Fruit fly (Drosophila melanogaster) whole organism, embryonic: ENCODE results near the gene Uba2.

Experiments used
- Atf-2 ChIP-seq: fragments of 200-800 bp; sonication (Bioruptor generic); optimal IDR thresholded peaks from 2 replicates; lab custom pipeline; 2016; ENCODE audit warnings: missing biosample characterization, missing genetic modification characterization
- Atf3 ChIP-seq: fragments of 200-800 bp; sonication (Bioruptor generic); optimal IDR thresholded peaks from 3 replicates; lab custom pipeline; 2016; ENCODE audit warnings: missing biosample characterization, missing genetic modification characterization
- Atf6 ChIP-seq: fragments of 200-800 bp; sonication (Bioruptor generic); IDR thresholded peaks from 2 replicates; pipeline ENCODE4 v1.3.6; 2022; ENCODE audit warnings: missing biosample characterization, missing genetic modification characterization
- CG10147 ChIP-seq: fragments of 200-800 bp; sonication (Bioruptor generic); optimal IDR thresholded peaks from 2 replicates; lab custom pipeline; 2019; ENCODE audit warnings: missing biosample characterization, mild to moderate bottlenecking, missing genetic modification characterization, moderate library complexity
- CG10366 ChIP-seq: fragments of 200-800 bp; sonication (Bioruptor generic); IDR thresholded peaks from 2 replicates; pipeline ENCODE4 v1.3.6; 2022; ENCODE audit warnings: missing biosample characterization, missing genetic modification characterization
- CG11093 ChIP-seq: fragments of 200-800 bp; sonication (Bioruptor generic); IDR thresholded peaks from 3 replicates; pipeline ENCODE4 v1.3.6; 2022; ENCODE audit warnings: missing biosample characterization, missing genetic modification characterization
- CG12219 ChIP-seq: fragments of 200-800 bp; sonication (Bioruptor generic); optimal IDR thresholded peaks from 3 replicates; lab custom pipeline; 2018; ENCODE audit warnings: missing biosample characterization, mild to moderate bottlenecking, missing genetic modification characterization
- CG12236 ChIP-seq: fragments of 200-800 bp; sonication (Bioruptor generic); optimal IDR thresholded peaks from 2 replicates; lab custom pipeline; 2016; ENCODE audit warnings: missing biosample characterization, missing genetic modification characterization
- CG12299 ChIP-seq: fragments of 200-800 bp; sonication (Bioruptor generic); optimal IDR thresholded peaks from 2 replicates; lab custom pipeline; 2018; ENCODE audit warnings: missing biosample characterization, mild to moderate bottlenecking, missing genetic modification characterization
- CG13296 ChIP-seq: fragments of 200-800 bp; sonication (Bioruptor generic); optimal IDR thresholded peaks from 3 replicates; lab custom pipeline; 2018; ENCODE audit warnings: missing biosample characterization, mild to moderate bottlenecking, missing genetic modification characterization
- CG15269 ChIP-seq: fragments of 200-800 bp; sonication (Bioruptor generic); optimal IDR thresholded peaks from 2 replicates; lab custom pipeline; 2018; ENCODE audit warnings: missing biosample characterization, mild to moderate bottlenecking, missing genetic modification characterization, moderate library complexity
- CG15601 ChIP-seq: fragments of 200-800 bp; sonication (Bioruptor generic); optimal IDR thresholded peaks from 3 replicates; lab custom pipeline; 2019; ENCODE audit warnings: missing biosample characterization, mild to moderate bottlenecking, missing genetic modification characterization, moderate library complexity
- CG17328 ChIP-seq: fragments of 200-800 bp; sonication (Bioruptor generic); IDR thresholded peaks from 2 replicates; pipeline ENCODE4 v1.3.6; 2022; ENCODE audit warnings: missing biosample characterization, missing genetic modification characterization
- CG17568 ChIP-seq: fragments of 200-800 bp; sonication (Bioruptor generic); optimal IDR thresholded peaks from 2 replicates; lab custom pipeline; 2018; ENCODE audit warnings: missing biosample characterization, mild to moderate bottlenecking, missing genetic modification characterization, moderate library complexity
- CG30403 ChIP-seq: fragments of 200-800 bp; sonication (Bioruptor generic); optimal IDR thresholded peaks from 3 replicates; lab custom pipeline; 2016; ENCODE audit warnings: missing biosample characterization, missing genetic modification characterization
- CG31441 ChIP-seq: fragments of 200-800 bp; sonication (Bioruptor generic); IDR thresholded peaks from 2 replicates; pipeline ENCODE4 v1.3.6; 2022; ENCODE audit warnings: missing biosample characterization, missing genetic modification characterization
- CG4730 ChIP-seq: fragments of 200-800 bp; sonication (Bioruptor generic); IDR thresholded peaks from 2 replicates; pipeline ENCODE4 v1.3.6; 2022; ENCODE audit warnings: missing biosample characterization, missing genetic modification characterization
- CG7786 ChIP-seq: fragments of 200-800 bp; sonication (Bioruptor generic); optimal IDR thresholded peaks from 2 replicates; lab custom pipeline; 2016; ENCODE audit warnings: missing biosample characterization, missing genetic modification characterization
- CG8290 ChIP-seq, 3 experiments: fragments of 200-800 bp; sonication (Bioruptor generic); optimal IDR thresholded peaks; 2 replicates each; lab custom pipeline; 2016 to 2019; ENCODE audit warnings: missing biosample characterization in 3 of 3, missing genetic modification characterization in 3 of 3, mild to moderate bottlenecking in 2 of 3, moderate library complexity in 1 of 3
- CG8924 ChIP-seq: fragments of 200-800 bp; optimal IDR thresholded peaks from 3 replicates; lab custom pipeline; 2019; ENCODE audit warnings: missing biosample characterization, mild to moderate bottlenecking, missing genetic modification characterization, moderate library complexity
- CG9727 ChIP-seq: fragments of 200-800 bp; sonication (Bioruptor generic); optimal IDR thresholded peaks from 3 replicates; lab custom pipeline; 2017; ENCODE audit warnings: missing biosample characterization, mild to moderate bottlenecking, missing genetic modification characterization
- Gug ChIP-seq: fragments of 200-800 bp; sonication (Bioruptor generic); IDR thresholded peaks from 4 replicates; pipeline ENCODE4 v1.3.6; 2022; ENCODE audit warnings: missing biosample characterization, missing genetic modification characterization
- Hr39 ChIP-seq: fragments of >200 bp; optimal IDR thresholded peaks from 2 replicates; lab custom pipeline; 2017
- Lhr ChIP-seq: fragments of 200-800 bp; sonication (Bioruptor generic); optimal IDR thresholded peaks from 3 replicates; lab custom pipeline; 2017; ENCODE audit warnings: mild to moderate bottlenecking, missing biosample characterization, missing genetic modification reagents, missing genetic modification characterization
- Mad ChIP-seq: fragments of 200-800 bp; sonication (Bioruptor generic); optimal IDR thresholded peaks from 2 replicates; lab custom pipeline; 2016; ENCODE audit warnings: missing biosample characterization, missing genetic modification characterization
- Opbp ChIP-seq: fragments of 200-800 bp; sonication (Bioruptor generic); IDR thresholded peaks from 3 replicates; pipeline ENCODE4 v1.3.6; 2022; ENCODE audit warnings: missing biosample characterization, missing genetic modification characterization; ENCODE audit not compliant: partially characterized antibody
- Sin3A ChIP-seq: fragments of >200 bp; optimal IDR thresholded peaks from 2 replicates; lab custom pipeline; 2018
- al ChIP-seq: fragments of 200-800 bp; sonication (Bioruptor generic); IDR thresholded peaks from 2 replicates; pipeline ENCODE4 v1.3.6; 2022; ENCODE audit warnings: missing biosample characterization, missing genetic modification characterization
- ash1 ChIP-seq: fragments of 200-800 bp; sonication (Bioruptor generic); optimal IDR thresholded peaks from 2 replicates; lab custom pipeline; 2018; ENCODE audit warnings: missing biosample characterization, mild to moderate bottlenecking, missing genetic modification characterization
- chn ChIP-seq: fragments of 200-800 bp; sonication (Bioruptor generic); optimal IDR thresholded peaks from 2 replicates; lab custom pipeline; 2016; ENCODE audit warnings: missing biosample characterization, missing genetic modification characterization
- emc ChIP-seq: fragments of 200-800 bp; sonication (Bioruptor generic); optimal IDR thresholded peaks from 2 replicates; lab custom pipeline; 2016; ENCODE audit warnings: missing biosample characterization, missing genetic modification characterization
- fd96Cb ChIP-seq: fragments of 200-800 bp; sonication (Bioruptor generic); optimal IDR thresholded peaks from 2 replicates; lab custom pipeline; 2018; ENCODE audit warnings: missing biosample characterization, mild to moderate bottlenecking, missing genetic modification characterization, moderate library complexity
- gem ChIP-seq: fragments of 200-800 bp; sonication (Bioruptor generic); optimal IDR thresholded peaks from 2 replicates; lab custom pipeline; 2019; ENCODE audit warnings: missing biosample characterization, mild to moderate bottlenecking, missing genetic modification characterization, moderate library complexity
- grau ChIP-seq: fragments of 200-800 bp; optimal IDR thresholded peaks from 3 replicates; lab custom pipeline; 2019; ENCODE audit warnings: missing biosample characterization, mild to moderate bottlenecking, missing genetic modification characterization, moderate library complexity
- her ChIP-seq: fragments of 200-800 bp; sonication (Bioruptor generic); optimal IDR thresholded peaks from 2 replicates; lab custom pipeline; 2016; ENCODE audit warnings: missing biosample characterization, missing genetic modification characterization
- inv ChIP-seq: fragments of 200-800 bp; sonication (Bioruptor generic); IDR thresholded peaks from 2 replicates; pipeline ENCODE4 v1.3.6; 2022; ENCODE audit warnings: missing biosample characterization, missing genetic modification characterization; ENCODE audit not compliant: partially characterized antibody
- jing ChIP-seq: fragments of 200-800 bp; sonication (Bioruptor generic); optimal IDR thresholded peaks from 2 replicates; lab custom pipeline; 2018; ENCODE audit warnings: missing biosample characterization, mild to moderate bottlenecking, missing genetic modification characterization
- lbe ChIP-seq: fragments of 200-800 bp; sonication (Bioruptor generic); optimal IDR thresholded peaks from 2 replicates; lab custom pipeline; 2016; ENCODE audit warnings: missing biosample characterization, mild to moderate bottlenecking, missing genetic modification characterization
- nom ChIP-seq: fragments of 200-800 bp; sonication (Bioruptor generic); optimal IDR thresholded peaks from 2 replicates; lab custom pipeline; 2017; ENCODE audit warnings: missing biosample characterization, missing genetic modification characterization, mild to moderate bottlenecking, moderate library complexity, missing genetic modification reagents
- prd ChIP-seq, 3 experiments: fragments of >200 bp in 2 of 3; fragments of 200-800 bp in 1 of 3; sonication (Bioruptor generic) in 1 of 3; optimal IDR thresholded peaks in 2 of 3; IDR thresholded peaks in 1 of 3; 2 replicates in 2 of 3; 3 replicates in 1 of 3; pipeline versions ENCODE4 v1.3.6 to Lab custom; 2017 to 2022; ENCODE audit warnings: missing biosample characterization in 1 of 3, missing genetic modification characterization in 1 of 3
- pzg ChIP-seq: fragments of 200-800 bp; sonication (Bioruptor generic); optimal IDR thresholded peaks from 3 replicates; lab custom pipeline; 2018; ENCODE audit warnings: missing biosample characterization, mild to moderate bottlenecking, missing genetic modification characterization, moderate library complexity
- rib ChIP-seq: fragments of 200-800 bp; sonication (Bioruptor generic); IDR thresholded peaks from 2 replicates; pipeline ENCODE4 v1.3.6; 2022; ENCODE audit warnings: missing biosample characterization, missing genetic modification characterization
- scrt ChIP-seq: fragments of 200-800 bp; sonication (Bioruptor generic); optimal IDR thresholded peaks from 2 replicates; lab custom pipeline; 2018; ENCODE audit warnings: missing biosample characterization, mild to moderate bottlenecking, missing genetic modification characterization, moderate library complexity
- shn ChIP-seq: fragments of 200-800 bp; sonication (Bioruptor generic); optimal IDR thresholded peaks from 3 replicates; lab custom pipeline; 2016; ENCODE audit warnings: missing biosample characterization, missing genetic modification characterization
- sisA ChIP-seq: fragments of 200-800 bp; sonication (Bioruptor generic); IDR thresholded peaks from 2 replicates; pipeline ENCODE4 v1.3.6; 2022; ENCODE audit warnings: missing biosample characterization, missing genetic modification characterization
- so ChIP-seq: fragments of 200-800 bp; sonication (Bioruptor generic); IDR thresholded peaks from 3 replicates; pipeline ENCODE4 v1.3.6; 2022; ENCODE audit warnings: missing biosample characterization, missing genetic modification characterization
- stwl ChIP-seq: fragments of 200-800 bp; sonication (Bioruptor generic); optimal IDR thresholded peaks from 3 replicates; lab custom pipeline; 2018; ENCODE audit warnings: missing biosample characterization, mild to moderate bottlenecking, missing genetic modification characterization, moderate library complexity
- tup ChIP-seq: fragments of 200-800 bp; sonication (Bioruptor generic); optimal IDR thresholded peaks from 2 replicates; lab custom pipeline; 2016; ENCODE audit warnings: missing biosample characterization, mild to moderate bottlenecking, missing genetic modification characterization, moderate library complexity
- vnd ChIP-seq: fragments of 200-800 bp; sonication (Bioruptor generic); IDR thresholded peaks from 3 replicates; pipeline ENCODE4 v1.3.6; 2022; ENCODE audit warnings: missing biosample characterization, missing genetic modification characterization; ENCODE audit not compliant: partially characterized antibody

Gene Uba2

DNA sequence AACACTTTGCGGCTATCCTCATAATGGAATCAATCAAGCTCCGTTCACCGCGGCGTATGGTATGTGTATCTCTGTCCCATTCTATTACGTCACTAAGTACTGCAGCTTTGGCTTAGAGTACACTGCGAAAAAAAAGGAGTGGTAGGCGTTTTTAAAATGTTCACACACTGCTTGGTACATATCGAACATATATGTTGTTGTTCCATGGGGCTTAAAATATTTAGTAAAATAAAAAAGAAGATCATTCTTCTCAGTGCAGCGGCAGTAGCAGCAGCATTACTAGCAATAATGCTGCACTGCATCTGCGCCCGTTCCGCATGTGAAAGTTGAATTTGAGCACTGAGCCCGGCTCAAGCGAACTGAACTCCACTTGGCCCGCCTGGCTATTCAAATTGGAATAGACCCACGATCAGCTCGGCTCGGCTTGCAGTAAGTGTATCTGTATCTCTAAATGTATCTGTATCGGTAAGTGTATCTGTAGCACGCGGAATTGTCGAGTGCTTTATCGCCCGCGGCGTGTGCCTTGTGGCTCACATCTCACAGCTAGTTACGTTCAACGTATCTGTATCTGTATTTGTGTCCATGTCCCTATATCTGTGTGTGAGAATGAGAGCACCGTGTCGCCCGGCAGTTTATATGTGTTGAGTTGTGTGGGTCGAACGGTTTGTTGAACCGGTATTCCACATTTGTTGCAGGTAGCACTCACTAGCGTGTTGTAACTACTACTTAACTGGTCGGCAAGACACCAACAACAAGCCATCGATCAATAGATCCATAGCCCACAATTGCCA, 25.8 kb upstream of the Uba2 start (continued):
- TF ChIP-seq Mad (GFP tag; lab: Kevin White, UChicago) (peak; percentile 42), scrt (GFP tag; lab: Kevin White, UChicago) (peak; percentile 32), CG17328 (GFP tag; lab: Robert Waterston, UW) (peak; percentile 63), prd (optimal IDR thresholded peaks at IDR 0.05; lab: Kevin White, UChicago) (no peak), prd (GFP tag; IDR thresholded peaks at IDR 0.05; lab: Robert Waterston, UW) (peak; percentile 68; the same call in 1 of the 3 replicates), fd96Cb (tag; lab: Kevin White, UChicago) (peak; percentile 63), CG15269 (tag; lab: Kevin White, UChicago) (peak; percentile 56), CG15601 (no peak), ash1 (GFP tag; lab: Kevin White, UChicago) (no peak), CG12299 (tag; lab: Kevin White, UChicago) (no peak), jing (GFP tag; lab: Kevin White, UChicago) (peak; percentile 65), CG13296 (peak; percentile 10), CG9727 (GFP tag; lab: Kevin White, UChicago) (peak; percentile 36), Atf-2 (peak; percentile 37), nom (no peak), CG11093 (peak; percentile 26; the same call in 1 of the 3 replicates), so (GFP tag; lab: Robert Waterston, UW) (peak; percentile 65; the same call in 1 of the 3 replicates), CG8290 (GFP tag; optimal IDR thresholded peaks at IDR 0.05; lab: Kevin White, UChicago) (no peak), CG8290 (tag; optimal IDR thresholded peaks at IDR 0.05; lab: Kevin White, UChicago) (no peak), chn (GFP tag; lab: Kevin White, UChicago) (no peak), vnd (GFP tag; lab: Robert Waterston, UW) (no peak), grau (tag; lab: Kevin White, UChicago) (peak; percentile 56), al (GFP tag; lab: Robert Waterston, UW) (no peak), CG4730 (0 out of 2 replicates have a peak, but pooled peaks have one; percentile 18), CG31441 (GFP tag; lab: Robert Waterston, UW) (peak; percentile 61), lbe (no peak), inv (no peak), Hr39 (lab: Kevin White, UChicago) (no peak), CG10366 (GFP tag; lab: Robert Waterston, UW) (peak; percentile 67), Atf3 (GFP tag; lab: Kevin White, UChicago) (peak; percentile 54), Gug (GFP tag; lab: Robert Waterston, UW) (0 out of 4 replicates have a peak, but pooled peaks have one; percentile 10), CG12236 (GFP tag; lab: Kevin White, UChicago) (peak; percentile 28), Lhr (GFP tag; lab: Kevin White, UChicago) (peak; percentile 8), stwl (no peak), Sin3A (lab: Kevin White, UChicago) (no peak), sisA (GFP tag; lab: Robert Waterston, UW) (peak; percentile 68), gem (tag; lab: Kevin White, UChicago) (peak; percentile 66), CG12219 (GFP tag; lab: Kevin White, UChicago) (peak; percentile 30), shn (GFP tag; lab: Kevin White, UChicago) (no peak), tup (GFP tag; lab: Kevin White, UChicago) (no peak), emc (no peak), CG10147 (GFP tag; lab: Kevin White, UChicago) (no peak), CG8924 (tag; lab: Kevin White, UChicago) (peak; percentile 38), CG30403 (GFP tag; lab: Kevin White, UChicago) (peak; percentile 46), rib (GFP tag; lab: Robert Waterston, UW) (no peak), pzg (GFP tag; lab: Kevin White, UChicago) (no peak), Opbp (GFP tag; lab: Robert Waterston, UW) (no peak), CG17568 (GFP tag; lab: Kevin White, UChicago) (no peak), her (GFP tag; lab: Kevin White, UChicago) (no peak), Atf6 (GFP tag; lab: Robert Waterston, UW) (no peak), CG7786 (no peak)
